Worm (Caenorhabditis elegans) whole organism, L3 larva: Measurements from ENCODE around the gene F41G3.6.

Source experiments
- R02D3.7 ChIP-seq: fragments of 150-350 bp; optimal IDR thresholded peaks from 2 replicates; lab custom pipeline; 2014; ENCODE audit warnings: missing biosample characterization, missing genetic modification characterization
- aly-2 ChIP-seq: fragments of 150-350 bp; optimal IDR thresholded peaks from 2 replicates; lab custom pipeline; 2014; ENCODE audit warnings: missing biosample characterization, missing genetic modification characterization
- ama-1 ChIP-seq: fragments of 150-350 bp; optimal IDR thresholded peaks from 2 replicates; lab custom pipeline; 2018
- ceh-16 ChIP-seq: sonication (generic microtip); optimal IDR thresholded peaks from 2 replicates; lab custom pipeline; 2017; ENCODE audit warnings: missing biosample characterization, missing genetic modification characterization
- ceh-28 ChIP-seq: fragments of 150-350 bp; optimal IDR thresholded peaks from 2 replicates; lab custom pipeline; 2014; ENCODE audit warnings: missing biosample characterization, missing genetic modification reagents, missing genetic modification characterization
- ceh-82 ChIP-seq: fragments of 150-350 bp; optimal IDR thresholded peaks from 2 replicates; lab custom pipeline; 2014; ENCODE audit warnings: missing biosample characterization, missing genetic modification characterization
- ceh-9 ChIP-seq: sonication (generic microtip); optimal IDR thresholded peaks from 2 replicates; lab custom pipeline; 2018; ENCODE audit warnings: missing biosample characterization, missing genetic modification characterization
- daf-12 ChIP-seq: fragments of 150-350 bp; optimal IDR thresholded peaks from 2 replicates; lab custom pipeline; 2014; ENCODE audit warnings: missing biosample characterization, missing genetic modification reagents, missing genetic modification characterization
- egl-27 ChIP-seq: sonication (generic microtip); optimal IDR thresholded peaks from 4 replicates; lab custom pipeline; 2017; ENCODE audit warnings: missing biosample characterization, missing genetic modification reagents, missing genetic modification characterization
- egl-5 ChIP-seq: fragments of 150-350 bp; optimal IDR thresholded peaks from 2 replicates; lab custom pipeline; 2017; ENCODE audit warnings: missing biosample characterization, missing genetic modification reagents, missing genetic modification characterization, inconsistent platforms
- elt-1 ChIP-seq: fragments of 150-350 bp; optimal IDR thresholded peaks from 2 replicates; lab custom pipeline; 2014; ENCODE audit warnings: missing biosample characterization, missing genetic modification characterization
- elt-2 ChIP-seq: sonication (generic microtip); optimal IDR thresholded peaks from 2 replicates; lab custom pipeline; 2016; ENCODE audit warnings: missing genetic modification reagents, mild to moderate bottlenecking, missing genetic modification characterization, missing compliant biosample characterization
- elt-3 ChIP-seq, 3 experiments: fragments of 150-350 bp in 1 of 3; sonication (generic microtip) in 2 of 3; optimal IDR thresholded peaks; 2 replicates in 2 of 3; 4 replicates in 1 of 3; lab custom pipeline; 2014 to 2017; ENCODE audit warnings: missing biosample characterization in 3 of 3, missing genetic modification characterization in 3 of 3
- fos-1 ChIP-seq: fragments of 150-350 bp; optimal IDR thresholded peaks from 2 replicates; lab custom pipeline; 2014; ENCODE audit warnings: missing biosample characterization, missing genetic modification characterization
- hmg-11 ChIP-seq: sonication (generic microtip); optimal IDR thresholded peaks from 2 replicates; lab custom pipeline; 2016; ENCODE audit warnings: missing genetic modification characterization, missing compliant biosample characterization
- jun-1 ChIP-seq: fragments of 150-350 bp; optimal IDR thresholded peaks from 2 replicates; lab custom pipeline; 2014; ENCODE audit warnings: missing biosample characterization, missing genetic modification reagents, missing genetic modification characterization
- lsy-12 ChIP-seq: sonication (generic microtip); optimal IDR thresholded peaks from 2 replicates; lab custom pipeline; 2016; ENCODE audit warnings: mild to moderate bottlenecking, missing genetic modification characterization, missing compliant biosample characterization
- mdl-1 ChIP-seq: fragments of 150-350 bp; optimal IDR thresholded peaks from 2 replicates; lab custom pipeline; 2014; ENCODE audit warnings: missing biosample characterization, missing genetic modification characterization
- mml-1 ChIP-seq: fragments of 150-350 bp; sonication (generic microtip); optimal IDR thresholded peaks from 3 replicates; lab custom pipeline; 2014; ENCODE audit warnings: missing biosample characterization, missing genetic modification characterization
- nfya-1 ChIP-seq: sonication (generic microtip); optimal IDR thresholded peaks from 2 replicates; lab custom pipeline; 2017; ENCODE audit warnings: missing genetic modification characterization, mild to moderate bottlenecking, missing compliant biosample characterization, antibody characterized with exemption, moderate library complexity; ENCODE audit not compliant: insufficient read depth
- nhr-11 ChIP-seq: fragments of 150-350 bp; optimal IDR thresholded peaks from 2 replicates; lab custom pipeline; 2014; ENCODE audit warnings: missing biosample characterization, missing genetic modification characterization
- nhr-12 ChIP-seq: fragments of 150-350 bp; optimal IDR thresholded peaks from 2 replicates; lab custom pipeline; 2014; ENCODE audit warnings: missing biosample characterization, missing genetic modification characterization
- nhr-237 ChIP-seq: fragments of 150-350 bp; optimal IDR thresholded peaks from 2 replicates; lab custom pipeline; 2014; ENCODE audit warnings: missing biosample characterization, missing genetic modification characterization
- nhr-25 ChIP-seq: sonication (generic microtip); optimal IDR thresholded peaks from 2 replicates; lab custom pipeline; 2017; ENCODE audit warnings: missing biosample characterization, missing genetic modification characterization
- nhr-43 ChIP-seq: sonication (generic microtip); optimal IDR thresholded peaks from 2 replicates; lab custom pipeline; 2016; ENCODE audit warnings: mild to moderate bottlenecking, missing genetic modification characterization, missing compliant biosample characterization; ENCODE audit not compliant: poor library complexity, severe bottlenecking
- nhr-77 ChIP-seq: fragments of 150-350 bp; optimal IDR thresholded peaks from 2 replicates; lab custom pipeline; 2014; ENCODE audit warnings: missing biosample characterization, missing genetic modification characterization
- pha-4 ChIP-seq: fragments of 150-350 bp; optimal IDR thresholded peaks from 2 replicates; lab custom pipeline; 2014; ENCODE audit warnings: missing biosample characterization, missing genetic modification reagents, missing genetic modification characterization
- pqm-1 ChIP-seq: fragments of 150-350 bp; optimal IDR thresholded peaks from 2 replicates; lab custom pipeline; 2017; ENCODE audit warnings: missing biosample characterization, missing genetic modification characterization, inconsistent platforms
- sea-2 ChIP-seq: fragments of 150-350 bp; sonication (generic microtip); optimal IDR thresholded peaks from 4 replicates; lab custom pipeline; 2014; ENCODE audit warnings: missing biosample characterization, missing genetic modification reagents, missing genetic modification characterization
- snpc-4 ChIP-seq: fragments of 150-350 bp; optimal IDR thresholded peaks from 2 replicates; lab custom pipeline; 2014; ENCODE audit warnings: missing biosample characterization, missing genetic modification characterization
- tbx-2 ChIP-seq: sonication (generic microtip); optimal IDR thresholded peaks from 2 replicates; lab custom pipeline; 2016; ENCODE audit warnings: mild to moderate bottlenecking, missing genetic modification characterization, missing compliant biosample characterization
- unc-39 ChIP-seq: sonication (generic microtip); optimal IDR thresholded peaks from 4 replicates; lab custom pipeline; 2017; ENCODE audit warnings: missing biosample characterization, missing genetic modification characterization
- unc-62 ChIP-seq: fragments of 150-350 bp; sonication (generic microtip); optimal IDR thresholded peaks from 4 replicates; lab custom pipeline; 2014; ENCODE audit warnings: missing biosample characterization, missing genetic modification reagents, missing genetic modification characterization
- ztf-11 ChIP-seq: fragments of 150-350 bp; optimal IDR thresholded peaks from 2 replicates; lab custom pipeline; 2014; ENCODE audit warnings: missing biosample characterization, missing genetic modification characterization

F41G3.6 gene

DNA sequence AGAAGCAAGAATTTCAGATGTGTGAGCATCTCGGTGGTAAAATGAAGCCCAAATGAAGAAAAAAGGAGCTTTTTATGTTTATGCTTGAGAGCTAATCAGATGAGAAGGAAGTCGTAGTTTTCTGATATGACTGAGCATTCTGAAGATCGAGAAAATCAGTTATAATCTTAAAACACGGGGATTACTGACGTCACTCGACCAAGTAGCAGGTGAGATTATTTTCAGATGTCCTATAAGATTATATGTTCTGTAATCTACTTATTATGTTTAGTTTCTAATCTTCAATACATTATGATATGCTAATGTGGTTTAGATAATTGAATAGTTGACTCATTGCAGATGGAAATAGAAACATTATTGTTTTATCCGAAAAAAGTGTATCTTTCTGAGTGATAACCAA is 3.1 kb downstream of the F41G3.6 start, which contains the start of gene ins-14:
ins-14 (minus strand) TSS at position 32 of the 400 bp plus-strand sequence.
- TF ChIP-seq pqm-1 (tag; lab: Kevin White, UChicago) (no peak), elt-3 (tag; optimal IDR thresholded peaks at IDR 0.05; lab: Kevin White, UChicago) (no peak), daf-12 (no peak), sea-2 (GFP tag; lab: Kevin White, UChicago) (no peak), ceh-82 (tag; lab: Kevin White, UChicago) (no peak), lsy-12 (tag; lab: Kevin White, UChicago) (no peak), elt-1 (tag; lab: Kevin White, UChicago) (no peak), tbx-2 (tag; lab: Kevin White, UChicago) (no peak), nhr-237 (tag; lab: Kevin White, UChicago) (no peak), R02D3.7 (tag; lab: Kevin White, UChicago) (no peak), elt-2 (tag; lab: Kevin White, UChicago) (no peak), mml-1 (tag; lab: Kevin White, UChicago) (no peak), aly-2 (tag; lab: Kevin White, UChicago) (no peak), mdl-1 (tag; lab: Kevin White, UChicago) (no peak)

DNA sequence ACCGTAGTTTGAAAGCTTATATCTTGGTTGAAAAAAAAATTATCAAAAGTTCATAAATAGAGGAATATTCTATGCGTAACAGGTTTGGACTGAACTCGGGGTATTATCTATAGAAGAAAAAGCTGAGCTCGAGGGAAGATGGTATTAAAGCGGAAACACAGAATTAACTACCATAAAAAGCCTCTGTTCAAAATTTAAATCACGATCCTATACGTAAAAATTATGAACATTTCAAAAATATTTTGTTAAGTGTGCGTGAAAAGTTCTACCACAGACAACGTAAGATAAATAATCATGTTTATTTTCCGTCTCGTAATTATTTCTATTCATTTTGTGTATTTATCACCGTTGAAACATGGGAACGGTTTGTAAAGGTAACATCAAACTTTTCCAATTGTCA is 3.7 kb downstream of the F41G3.6 start, which contains the start of gene F41G3.5:
F41G3.5 (plus strand) TSS at position 301 of the 400 bp plus-strand sequence.
- no peak for TF ChIP-seq snpc-4 (tag; lab: Kevin White, UChicago)

DNA sequence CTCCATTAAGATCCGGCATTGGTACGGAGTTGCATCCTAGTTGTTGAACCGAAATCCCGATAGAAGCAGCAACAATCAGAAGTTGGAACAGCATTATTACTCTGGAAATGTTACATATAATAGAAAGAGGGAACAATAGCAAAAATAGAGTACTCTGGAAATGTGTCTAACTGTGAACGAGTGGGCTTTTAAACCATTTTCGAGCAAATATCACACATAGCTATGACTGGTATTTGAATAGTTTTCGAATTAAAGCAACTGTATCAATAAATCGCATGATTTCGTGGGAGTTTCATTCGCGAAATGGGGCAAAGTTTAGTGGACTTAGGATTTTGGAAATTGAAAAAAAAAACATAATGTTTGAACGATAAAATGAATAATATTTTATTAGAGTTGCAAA is 6.7 kb downstream of the F41G3.6 start, which contains the start of gene F41G3.10:
F41G3.10 (minus strand) TSS at position 101 of the 400 bp plus-strand sequence.
- no peak for TF ChIP-seq tbx-2 (tag; lab: Kevin White, UChicago)
- no peak for TF ChIP-seq R02D3.7 (tag; lab: Kevin White, UChicago)
- TF ChIP-seq egl-5 (tag; lab: Kevin White, UChicago): no peak

DNA sequence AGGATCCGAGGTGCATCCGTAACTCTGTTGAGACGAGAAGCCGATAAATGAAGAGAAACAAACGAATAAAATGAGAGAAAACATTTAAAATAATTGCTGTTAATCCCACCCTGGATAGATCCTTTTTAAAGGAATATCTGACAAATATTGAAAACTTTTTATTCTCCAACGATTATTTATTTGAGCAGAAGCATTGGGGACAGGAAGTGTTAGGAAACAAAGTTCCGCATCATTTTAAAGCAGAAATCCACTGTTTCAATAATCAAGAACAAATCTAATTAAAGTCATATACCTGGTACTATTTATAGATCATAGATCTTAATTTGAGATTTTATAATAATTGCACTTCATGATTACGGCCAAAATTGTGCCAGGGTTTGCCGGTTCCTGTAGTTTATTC is 8.2 kb downstream of the F41G3.6 start, which contains the start of gene F41G3.20:
F41G3.20 (minus strand) TSS at position 101 of the 400 bp plus-strand sequence.
- TF ChIP-seq ceh-9 (tag; lab: Kevin White, UChicago): no peak
- no peak for TF ChIP-seq nhr-43 (tag; lab: Kevin White, UChicago)
- no peak for TF ChIP-seq nfya-1
- TF ChIP-seq pqm-1 (tag; lab: Kevin White, UChicago): no peak
- TF ChIP-seq egl-5 (tag; lab: Kevin White, UChicago): no peak
- TF ChIP-seq nhr-12 (tag; lab: Kevin White, UChicago): no peak
- TF ChIP-seq tbx-2 (tag; lab: Kevin White, UChicago): no peak
- TF ChIP-seq unc-39: no peak
- TF ChIP-seq ama-1: no peak
- no peak for TF ChIP-seq daf-12
- TF ChIP-seq nhr-25: no peak
- no peak for TF ChIP-seq ceh-28
- TF ChIP-seq fos-1: no peak
- no peak for TF ChIP-seq jun-1
- TF ChIP-seq unc-62: no peak

DNA sequence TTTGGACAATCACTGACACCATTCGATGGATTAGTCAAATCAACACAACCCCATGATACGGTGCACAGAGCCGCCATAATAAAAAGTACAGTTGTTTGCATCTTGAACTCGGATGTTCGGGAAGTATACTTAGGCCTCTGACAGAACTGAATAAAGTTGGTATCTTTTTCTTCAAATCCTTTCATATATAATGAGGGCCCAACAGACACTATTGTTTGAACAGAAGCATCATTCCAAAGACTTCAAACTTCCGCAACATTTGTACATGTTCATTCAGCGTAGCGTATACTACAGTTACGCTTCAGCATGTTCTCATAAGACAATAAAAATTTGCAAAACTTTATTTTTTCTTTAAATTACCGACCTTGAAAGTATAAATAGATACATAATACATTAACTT is 9.3 kb downstream of the F41G3.6 start, which contains the start of gene F41G3.19:
F41G3.19 (minus strand) TSS at position 101 of the 400 bp plus-strand sequence.
- TF ChIP-seq elt-2 (tag; lab: Kevin White, UChicago) (no peak), nhr-11 (tag; lab: Kevin White, UChicago) (no peak), egl-5 (tag; lab: Kevin White, UChicago) (no peak), sea-2 (GFP tag; lab: Kevin White, UChicago) (no peak), nhr-77 (tag; lab: Kevin White, UChicago) (no peak), hmg-11 (tag; lab: Kevin White, UChicago) (no peak), ceh-16 (tag; lab: Kevin White, UChicago) (no peak), ztf-11 (tag; lab: Kevin White, UChicago) (no peak), ceh-82 (tag; lab: Kevin White, UChicago) (no peak), pha-4 (tag; lab: Kevin White, UChicago) (no peak), egl-27 (tag; lab: Kevin White, UChicago) (no peak), snpc-4 (tag; lab: Kevin White, UChicago) (no peak), lsy-12 (tag; lab: Kevin White, UChicago) (no peak), unc-39 (no peak)
- TF ChIP-seq, all 47 proteins: peak for 0
